Worm (Caenorhabditis elegans) whole organism, early embryonic: ENCODE measurements around the gene cdd-2.

Experiments used
- B0310.2 ChIP-seq: sonication (generic microtip); optimal IDR thresholded peaks from 2 replicates; lab custom pipeline; 2016; ENCODE audit warnings: mild to moderate bottlenecking, missing genetic modification characterization, missing compliant biosample characterization
- F13C5.2 ChIP-seq: sonication (generic microtip); optimal IDR thresholded peaks from 2 replicates; lab custom pipeline; 2017; ENCODE audit warnings: mild to moderate bottlenecking, missing genetic modification characterization, inconsistent platforms, missing compliant biosample characterization
- aly-1 ChIP-seq: sonication (generic microtip); optimal IDR thresholded peaks from 2 replicates; lab custom pipeline; 2016; ENCODE audit warnings: missing genetic modification characterization, missing compliant biosample characterization
- ama-1 ChIP-seq: fragments of 150-350 bp; optimal IDR thresholded peaks from 2 replicates; lab custom pipeline; 2014
- ceh-13 ChIP-seq: fragments of 200-800 bp; sonication (Bioruptor generic); optimal IDR thresholded peaks from 2 replicates; lab custom pipeline; 2018; ENCODE audit warnings: mild to moderate bottlenecking, missing genetic modification characterization, missing compliant biosample characterization
- ceh-36 ChIP-seq: sonication (generic microtip); optimal IDR thresholded peaks from 2 replicates; lab custom pipeline; 2016; ENCODE audit warnings: missing genetic modification characterization, inconsistent platforms, missing compliant biosample characterization
- ets-7 ChIP-seq: sonication (generic microtip); optimal IDR thresholded peaks from 2 replicates; lab custom pipeline; 2016; ENCODE audit warnings: missing genotype, missing genetic modification characterization, missing compliant biosample characterization
- flt-1 ChIP-seq: fragments of 200-800 bp; sonication (Bioruptor generic); IDR thresholded peaks from 2 replicates; pipeline ENCODE4 v1.3.6; 2022; ENCODE audit warnings: missing genetic modification characterization, missing compliant biosample characterization
- hmbx-1 ChIP-seq: sonication (generic microtip); optimal IDR thresholded peaks from 2 replicates; lab custom pipeline; 2016; ENCODE audit warnings: mild to moderate bottlenecking, missing genetic modification characterization, missing compliant biosample characterization
- hmg-4 ChIP-seq: fragments of 200-800 bp; sonication (Bioruptor generic); optimal IDR thresholded peaks from 2 replicates; lab custom pipeline; 2018; ENCODE audit warnings: mild to moderate bottlenecking, missing genetic modification characterization, missing compliant biosample characterization
- hnd-1 ChIP-seq: sonication (generic microtip); optimal IDR thresholded peaks from 2 replicates; lab custom pipeline; 2016; ENCODE audit warnings: missing genetic modification characterization, missing compliant biosample characterization
- pes-1 ChIP-seq: fragments of 200-800 bp; sonication (Bioruptor generic); IDR thresholded peaks from 2 replicates; pipeline ENCODE4 v1.3.6; 2022; ENCODE audit warnings: missing genetic modification reagents, missing genetic modification characterization, missing compliant biosample characterization
- scrt-1 ChIP-seq: fragments of 200-800 bp; sonication (Bioruptor generic); IDR thresholded peaks from 2 replicates; pipeline ENCODE4 v1.3.6; 2022; ENCODE audit warnings: missing genetic modification characterization, missing compliant biosample characterization
- sea-1 ChIP-seq: fragments of 200-800 bp; sonication (Bioruptor generic); conservative IDR thresholded peaks from 2 replicates; pipeline ENCODE4 v1.3.6; 2022; ENCODE audit warnings: missing genetic modification characterization, missing compliant biosample characterization
- tbx-11 ChIP-seq: fragments of 200-800 bp; sonication (Bioruptor generic); IDR thresholded peaks from 2 replicates; pipeline ENCODE4 v1.3.6; 2022; ENCODE audit warnings: missing genetic modification characterization, missing compliant biosample characterization
- tbx-37 ChIP-seq: fragments of 200-800 bp; sonication (Bioruptor generic); conservative IDR thresholded peaks from 2 replicates; pipeline ENCODE4 v1.3.6; 2022; ENCODE audit warnings: missing genetic modification reagents, missing genetic modification characterization, missing compliant biosample characterization
- tra-4 ChIP-seq: sonication (generic microtip); optimal IDR thresholded peaks from 2 replicates; lab custom pipeline; 2017; ENCODE audit warnings: missing genetic modification characterization, missing compliant biosample characterization

cdd-2 gene

DNA sequence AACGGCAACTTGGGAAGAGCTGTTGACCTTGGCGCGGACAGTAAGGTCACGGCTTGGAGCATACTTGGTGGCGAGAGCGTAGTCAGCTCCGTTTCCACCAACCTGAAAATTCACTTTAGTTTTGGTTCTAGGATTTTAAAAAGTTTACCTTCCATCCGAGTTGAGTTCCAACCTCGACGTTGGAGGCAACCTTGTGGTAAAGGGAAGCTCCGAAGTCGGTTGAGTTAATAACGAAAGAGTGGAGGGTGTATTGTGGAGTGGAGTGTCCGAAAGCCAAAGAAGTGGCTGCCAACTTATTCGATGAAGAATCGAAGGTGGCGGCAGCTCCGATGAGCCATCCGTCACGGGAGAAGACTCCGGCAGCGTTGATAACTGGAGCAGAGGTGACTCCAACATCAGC is 41.0 kb downstream of the cdd-2 start:
- TF ChIP-seq ama-1 (lab: Kevin White, UChicago) (no peak), flt-1 (GFP tag; lab: Robert Waterston, UW) (no peak), hmg-4 (GFP tag; lab: Kevin White, UChicago) (no peak), pes-1 (GFP tag; lab: Robert Waterston, UW) (no peak), tra-4 (tag; lab: Kevin White, UChicago) (no peak), tbx-37 (no peak), hnd-1 (tag; lab: Kevin White, UChicago) (no peak), B0310.2 (tag; lab: Kevin White, UChicago) (no peak), hmbx-1 (tag; lab: Kevin White, UChicago) (no peak), tbx-11 (GFP tag; lab: Robert Waterston, UW) (no peak), aly-1 (tag; lab: Kevin White, UChicago) (no peak), ets-7 (no peak), ceh-13 (GFP tag; lab: Kevin White, UChicago) (no peak), ceh-36 (tag; lab: Kevin White, UChicago) (no peak), F13C5.2 (tag; lab: Kevin White, UChicago) (no peak)

DNA sequence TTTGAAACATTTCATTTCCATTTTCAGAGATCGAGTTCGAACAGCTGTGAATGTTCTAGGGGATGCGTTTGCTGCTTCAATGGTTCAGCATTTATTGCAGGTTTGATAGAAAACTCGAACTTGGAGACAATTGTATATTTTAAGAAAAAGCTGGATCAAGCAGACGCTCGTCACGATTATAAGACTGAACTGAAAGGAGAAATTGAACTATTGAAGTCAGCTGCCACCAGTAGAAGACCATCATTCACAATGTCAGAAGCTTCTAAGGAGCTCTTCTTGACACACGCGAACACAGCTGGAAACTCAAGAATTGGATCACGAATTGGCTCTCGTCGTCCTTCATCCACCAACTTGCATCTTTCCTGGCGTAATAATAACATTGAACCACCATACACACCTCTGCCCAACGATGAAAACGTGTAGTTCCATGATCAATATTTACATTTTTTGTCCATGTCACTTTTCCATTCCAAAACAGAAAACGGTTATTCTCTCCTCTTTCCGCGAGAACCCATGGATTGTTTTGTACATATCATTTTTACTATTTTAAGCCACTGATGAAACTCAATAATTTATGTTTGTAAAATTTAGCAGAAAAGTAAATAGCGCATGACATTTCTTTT is 41.7 kb downstream of the cdd-2 start:
- TF ChIP-seq ets-7, result no peak
- no peak for TF ChIP-seq hmbx-1 (tag; lab: Kevin White, UChicago)
- TF ChIP-seq ceh-36 (tag; lab: Kevin White, UChicago), result no peak
- no peak for TF ChIP-seq pes-1 (GFP tag; lab: Robert Waterston, UW)
- no peak for TF ChIP-seq F13C5.2 (tag; lab: Kevin White, UChicago)
- no peak for TF ChIP-seq tra-4 (tag; lab: Kevin White, UChicago)
- no peak for TF ChIP-seq B0310.2 (tag; lab: Kevin White, UChicago)

DNA sequence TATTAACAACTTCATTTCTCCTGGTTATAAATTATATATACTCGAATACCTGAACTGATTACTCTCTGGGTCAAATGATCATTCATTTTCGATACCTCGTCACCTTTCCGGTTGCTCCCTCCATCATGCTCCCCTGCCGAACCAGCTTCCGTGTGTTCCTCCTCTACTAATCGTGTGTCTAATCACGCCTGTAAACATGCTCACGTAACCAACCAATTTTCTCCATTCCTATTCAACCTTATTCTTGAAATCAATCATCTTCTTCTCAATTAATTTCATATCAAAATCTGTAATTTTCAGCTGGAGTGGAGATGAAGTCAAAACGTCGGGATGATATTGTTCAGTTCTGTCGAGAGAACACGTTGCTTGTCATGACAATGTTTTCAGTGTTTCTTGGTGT is 44.4 kb downstream of the cdd-2 start, which contains the start of gene glt-6:
glt-6 (plus strand) TSS at position 301 of the 400 bp plus-strand sequence.
- TF ChIP-seq flt-1 (GFP tag; lab: Robert Waterston, UW), result no peak
- no peak for TF ChIP-seq hmg-4 (GFP tag; lab: Kevin White, UChicago)
- TF ChIP-seq ama-1 (lab: Kevin White, UChicago), result no peak

DNA sequence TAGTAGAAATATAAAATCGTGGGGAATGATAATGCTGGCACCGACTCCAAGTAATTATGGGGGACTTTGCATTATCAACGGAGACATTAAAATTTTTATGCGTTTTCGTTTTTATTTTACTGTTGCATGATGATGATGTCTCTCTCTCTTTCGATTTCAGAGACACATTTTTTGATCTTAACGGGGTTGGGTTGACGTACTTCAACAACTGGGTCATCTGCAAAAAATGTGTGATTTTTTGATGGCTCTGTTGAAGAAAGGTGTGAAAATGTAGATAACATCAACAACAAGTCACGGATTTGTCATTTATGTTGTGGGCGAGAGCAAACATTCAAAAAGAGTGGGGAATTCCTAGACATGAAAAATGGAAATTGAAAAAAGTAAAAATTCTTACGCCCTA is 46.4 kb downstream of the cdd-2 start, which contains the start of gene F55G1.15:
F55G1.15 (minus strand) TSS at position 101 of the 400 bp plus-strand sequence.
- TF ChIP-seq scrt-1, result no peak
- TF ChIP-seq hmg-4 (GFP tag; lab: Kevin White, UChicago), result no peak
- no peak for TF ChIP-seq ceh-13 (GFP tag; lab: Kevin White, UChicago)
- no peak for TF ChIP-seq ets-7

DNA sequence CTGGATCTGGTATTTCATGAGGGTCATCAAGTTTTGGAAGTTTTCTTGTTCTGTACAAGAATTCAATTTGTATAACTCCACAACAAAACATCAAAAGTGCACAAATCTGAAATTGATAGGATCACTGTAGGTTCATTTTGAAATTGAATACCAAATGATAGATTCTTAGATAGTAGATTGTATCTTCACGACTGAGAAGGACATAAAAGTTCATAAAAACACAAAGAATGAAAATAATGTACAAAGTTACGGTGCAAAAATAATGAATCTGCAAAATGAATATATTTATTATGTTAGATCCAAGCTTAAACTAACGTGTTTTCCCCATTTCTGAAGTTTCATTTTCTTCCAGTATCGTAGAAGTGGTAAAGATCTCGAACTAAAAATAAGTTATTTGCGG is 46.8 kb downstream of the cdd-2 start:
- no peak for TF ChIP-seq scrt-1

DNA sequence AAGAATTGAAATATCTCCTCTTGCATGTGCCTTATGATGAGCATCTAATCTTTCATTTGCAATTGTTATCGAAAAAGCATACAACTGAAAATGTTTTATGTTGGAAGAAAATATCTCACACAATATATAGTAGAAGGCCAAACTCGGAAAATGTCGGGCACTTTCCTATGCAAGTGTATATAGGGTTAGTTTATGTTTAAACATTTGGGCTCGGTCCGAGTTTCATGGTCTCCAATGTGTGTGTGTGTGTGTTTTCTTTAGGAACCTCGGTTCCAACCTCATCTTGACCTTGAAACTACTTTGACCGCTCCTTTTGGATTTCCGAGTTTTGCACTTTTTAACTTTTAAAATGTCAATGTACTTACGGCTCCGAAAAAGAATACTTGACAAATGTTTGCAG is 48.4 kb downstream of the cdd-2 start:
- TF ChIP-seq ceh-13 (GFP tag; lab: Kevin White, UChicago), result no peak
- TF ChIP-seq hnd-1 (tag; lab: Kevin White, UChicago), result no peak
- TF ChIP-seq sea-1 (GFP tag; lab: Robert Waterston, UW), result no peak
- TF ChIP-seq flt-1 (GFP tag; lab: Robert Waterston, UW), result no peak
- no peak for TF ChIP-seq pes-1 (GFP tag; lab: Robert Waterston, UW)

DNA sequence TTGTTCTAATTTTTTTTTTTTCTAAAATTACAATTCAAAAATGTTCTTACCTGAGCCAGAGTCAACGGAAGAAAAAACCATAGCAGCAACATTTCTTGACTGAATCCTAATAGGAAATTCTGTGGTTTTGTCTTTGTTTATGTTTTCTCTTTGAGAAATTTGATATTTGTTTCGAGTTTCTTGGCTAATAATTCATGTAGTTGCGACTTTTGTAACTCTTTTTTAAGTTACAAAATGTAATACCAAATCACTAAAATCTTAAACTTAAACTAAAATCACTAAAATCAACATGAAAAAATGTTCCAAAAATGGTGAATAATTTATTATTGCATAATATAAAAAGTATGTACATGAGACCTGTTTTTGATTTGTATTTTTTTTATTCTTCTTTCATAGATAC is 49.9 kb downstream of the cdd-2 start, which contains the start of gene egas-4:
egas-4 (minus strand) TSS at position 101 of the 400 bp plus-strand sequence.
- TF ChIP-seq flt-1 (GFP tag; lab: Robert Waterston, UW) (no peak), scrt-1 (no peak)

DNA sequence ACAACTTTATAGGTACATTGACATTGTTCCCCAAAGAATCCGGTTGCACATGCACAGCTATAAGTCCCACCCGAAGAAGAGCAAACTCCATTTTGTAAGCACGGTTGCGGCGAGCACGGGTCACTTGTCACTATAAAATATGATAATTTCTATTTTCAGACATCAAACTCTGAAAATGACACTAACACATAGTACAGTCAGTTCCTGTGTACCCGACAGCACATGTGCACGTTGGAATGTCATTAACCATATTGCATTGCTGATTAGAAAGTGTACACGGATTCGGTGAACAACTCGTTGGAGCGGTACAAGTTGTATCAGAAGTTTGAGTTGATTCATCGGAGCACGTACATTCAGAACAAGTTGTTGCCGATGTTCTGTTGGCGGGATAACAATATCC is 50.5 kb downstream of the cdd-2 start:
- no peak for TF ChIP-seq ceh-13 (GFP tag; lab: Kevin White, UChicago)
- no peak for TF ChIP-seq tra-4 (tag; lab: Kevin White, UChicago)
- TF ChIP-seq ama-1 (lab: Kevin White, UChicago), result no peak
- TF ChIP-seq B0310.2 (tag; lab: Kevin White, UChicago), result no peak
- TF ChIP-seq sea-1 (GFP tag; lab: Robert Waterston, UW), result no peak
- no peak for TF ChIP-seq pes-1 (GFP tag; lab: Robert Waterston, UW)
- no peak for TF ChIP-seq ceh-36 (tag; lab: Kevin White, UChicago)
- TF ChIP-seq hmg-4 (GFP tag; lab: Kevin White, UChicago), result no peak
- TF ChIP-seq aly-1 (tag; lab: Kevin White, UChicago), result no peak
- no peak for TF ChIP-seq tbx-11 (GFP tag; lab: Robert Waterston, UW)
- no peak for TF ChIP-seq tbx-37
- no peak for TF ChIP-seq flt-1 (GFP tag; lab: Robert Waterston, UW)
- no peak for TF ChIP-seq scrt-1
- no peak for TF ChIP-seq F13C5.2 (tag; lab: Kevin White, UChicago)
- no peak for TF ChIP-seq ets-7
- no peak for TF ChIP-seq hnd-1 (tag; lab: Kevin White, UChicago)
- no peak for TF ChIP-seq hmbx-1 (tag; lab: Kevin White, UChicago)
